Fruit fly (Drosophila melanogaster): ENCODE results near the gene Kcmf1.

The Kcmf1 gene

dm6 chr3R:9008202-9008601 is 6.5 kb downstream of the Kcmf1 start, which contains the start of gene CG11983 (continued):
- TF ChIP-seq CG12659 (GFP tag; optimal IDR thresholded peaks at IDR 0.05): peak; percentile 19
- peak; percentile 60 for TF ChIP-seq HmgZ (tag; optimal IDR thresholded peaks at IDR 0.05)
- TF ChIP-seq ranshi (GFP tag; IDR thresholded peaks at IDR 0.05): no peak
- peak in 1 of 3 experiments; percentile 79 for TF ChIP-seq Stat92E (GFP tag; optimal IDR thresholded peaks at IDR 0.05)
- TF ChIP-seq bab2 (GFP tag; optimal IDR thresholded peaks at IDR 0.05): no peak
- TF ChIP-seq Lhr (GFP tag; optimal IDR thresholded peaks at IDR 0.05): peak; percentile 55
- peak; percentile 61 for TF ChIP-seq MBD-R2 (GFP tag; IDR thresholded peaks at IDR 0.05)
- no peak for TF ChIP-seq CG10979 (tag; optimal IDR thresholded peaks at IDR 0.05)
- peak; percentile 56 for TF ChIP-seq CG1603 (tag; optimal IDR thresholded peaks at IDR 0.05)
- no peak for TF ChIP-seq nmo (GFP tag; optimal IDR thresholded peaks at IDR 0.05)
- TF ChIP-seq nom (GFP tag; optimal IDR thresholded peaks at IDR 0.05): peak; percentile 44
- TF ChIP-seq pnt (GFP tag; optimal IDR thresholded peaks at IDR 0.05): no peak
- peak; percentile 22 for TF ChIP-seq Elba2 (GFP tag; optimal IDR thresholded peaks at IDR 0.05)
- peak; percentile 82 for TF ChIP-seq Dp (GFP tag; optimal IDR thresholded peaks at IDR 0.05)
- TF ChIP-seq Med (GFP tag): peak; percentile 53

- TF ChIP-seq Dll (GFP tag; IDR thresholded peaks at IDR 0.05; ENCODE audit: partially characterized antibody): no peak
- no peak for TF ChIP-seq CG9817 (tag; optimal IDR thresholded peaks at IDR 0.05)
- no peak for TF ChIP-seq HLH54F (GFP tag; optimal IDR thresholded peaks at IDR 0.05)
- TF ChIP-seq otp (GFP tag; IDR thresholded peaks at IDR 0.05): no peak
- no peak for TF ChIP-seq vfl (GFP tag; optimal IDR thresholded peaks at IDR 0.05)
- no peak for TF ChIP-seq CG11456 (GFP tag; IDR thresholded peaks at IDR 0.05)
- TF ChIP-seq cg (GFP tag; optimal IDR thresholded peaks at IDR 0.05): no peak
- no peak for TF ChIP-seq CG10959 (GFP tag; IDR thresholded peaks at IDR 0.05)
- TF ChIP-seq trh (GFP tag; optimal IDR thresholded peaks at IDR 0.05): no peak
- TF ChIP-seq kay (GFP tag; optimal IDR thresholded peaks at IDR 0.05): no peak
- no peak for TF ChIP-seq CG10654 (GFP tag; optimal IDR thresholded peaks at IDR 0.05)
- TF ChIP-seq sd (tag; optimal IDR thresholded peaks at IDR 0.05): no peak
- no peak for TF ChIP-seq Xbp1 (GFP tag; optimal IDR thresholded peaks at IDR 0.05)
- TF ChIP-seq Ravus (GFP tag; IDR thresholded peaks at IDR 0.05): no peak
- TF ChIP-seq CG6272 (GFP tag; IDR thresholded peaks at IDR 0.05): no peak
- TF ChIP-seq CG8388 (GFP tag; optimal IDR thresholded peaks at IDR 0.05): no peak
- no peak for TF ChIP-seq sob (GFP tag; IDR thresholded peaks at IDR 0.05)
- no peak for TF ChIP-seq az2 (GFP tag; optimal IDR thresholded peaks at IDR 0.05)
Observed at dm6 chr3R:9007258-9007657, 7.5 kb downstream of the Kcmf1 start.

dm6 chr3R:9006129-9006528 is 8.6 kb downstream of the Kcmf1 start, which contains the start of the genes Prosbeta3 and Iru:
Gene Prosbeta3 (minus strand): TSS chr3R:9006226.
Gene Iru (plus strand): TSS chr3R:9006456.
- no peak for TF ChIP-seq Fer1 (GFP tag; optimal IDR thresholded peaks at IDR 0.05)
- no peak for TF ChIP-seq Rx (GFP tag; IDR thresholded peaks at IDR 0.05)
- TF ChIP-seq p53 (GFP tag; optimal IDR thresholded peaks at IDR 0.05): no peak
- TF ChIP-seq CG32532 (GFP tag; IDR thresholded peaks at IDR 0.05): no peak
- no peak for TF ChIP-seq chinmo (GFP tag; IDR thresholded peaks at IDR 0.05; ENCODE audit: partially characterized antibody)
- no peak for TF ChIP-seq br (optimal IDR thresholded peaks at IDR 0.05)
- TF ChIP-seq CG17912 (GFP tag; optimal IDR thresholded peaks at IDR 0.05): no peak
- no peak for TF ChIP-seq CG10959 (GFP tag; IDR thresholded peaks at IDR 0.05)
- TF ChIP-seq hth (optimal IDR thresholded peaks at IDR 0.05): no peak
- TF ChIP-seq hkb (optimal IDR thresholded peaks at IDR 0.05): peak; percentile 79
- no peak for TF ChIP-seq hkb (GFP tag; IDR thresholded peaks at IDR 0.05)
- no peak for TF ChIP-seq CG12155 (GFP tag; optimal IDR thresholded peaks at IDR 0.05)
- TF ChIP-seq CG34376 (GFP tag; optimal IDR thresholded peaks at IDR 0.05): no peak
- no peak for TF ChIP-seq CG14965 (GFP tag; optimal IDR thresholded peaks at IDR 0.05; ENCODE audit: borderline replicate concordance)
- TF ChIP-seq CG17186 (GFP tag; optimal IDR thresholded peaks at IDR 0.05): no peak
- no peak for TF ChIP-seq zfh2 (GFP tag; optimal IDR thresholded peaks at IDR 0.05)
- no peak for TF ChIP-seq insv (GFP tag; optimal IDR thresholded peaks at IDR 0.05)
- TF ChIP-seq gsb-n (tag; optimal IDR thresholded peaks at IDR 0.05): no peak
- TF ChIP-seq twi (tag; optimal IDR thresholded peaks at IDR 0.05): no peak
- TF ChIP-seq Dad (GFP tag; optimal IDR thresholded peaks at IDR 0.05): no peak
